2 worm cellular contexts compared by ENCODE assay signal in genomic region chrIII:13563583-13563982, ce11.
TF ChIP-seq lines count a peak whose summit lies in the region.

No protein-coding gene starts in this region.

TF ChIP-seq in whole organism, L4 larva, 104 proteins besides CTCF, POLR2A, EP300 and RAD21:
- TF ChIP-seq jun-1 (tag; optimal IDR thresholded peaks at IDR 0.05; lab: Kevin White, UChicago): no peak
- 0 out of 2 replicates have a peak, but pooled peaks have one; percentile 49 for TF ChIP-seq ctbp-1 (GFP tag; IDR thresholded peaks at IDR 0.05; lab: Robert Waterston, UW)
- TF ChIP-seq set-16 (GFP tag; IDR thresholded peaks at IDR 0.05; lab: Robert Waterston, UW): peak; percentile 84

TF ChIP-seq in whole organism, young adult, 124 proteins besides CTCF, POLR2A, EP300 and RAD21:
- no peak for TF ChIP-seq rpc-1 (optimal IDR thresholded peaks at IDR 0.05; lab: Kevin White, UChicago)
- TF ChIP-seq rpc-1 (tag; optimal IDR thresholded peaks at IDR 0.05; lab: Kevin White, UChicago): no peak
- no peak for TF ChIP-seq F39B2.1 (GFP tag; IDR thresholded peaks at IDR 0.05; lab: Robert Waterston, UW)
- TF ChIP-seq dox-1 (GFP tag; IDR thresholded peaks at IDR 0.05; lab: Robert Waterston, UW): no peak
- TF ChIP-seq bed-1 (GFP tag; IDR thresholded peaks at IDR 0.05; lab: Robert Waterston, UW): no peak
- TF ChIP-seq ceh-58 (GFP tag; IDR thresholded peaks at IDR 0.05; lab: Robert Waterston, UW): no peak
- no peak for TF ChIP-seq mcd-1 (GFP tag; IDR thresholded peaks at IDR 0.05; lab: Robert Waterston, UW)
- peak; percentile 86 for TF ChIP-seq zfh-2 (GFP tag; conservative IDR thresholded peaks at IDR 0.05; lab: Robert Waterston, UW)
- TF ChIP-seq egl-44 (GFP tag; IDR thresholded peaks at IDR 0.05; lab: Robert Waterston, UW): no peak
- TF ChIP-seq egrh-3 (GFP tag; IDR thresholded peaks at IDR 0.05; lab: Robert Waterston, UW): peak; percentile 26; the same call in 1 of the 2 replicates
- TF ChIP-seq sea-2 (GFP tag; IDR thresholded peaks at IDR 0.05; lab: Robert Waterston, UW): 0 out of 2 replicates have a peak, but pooled peaks have one; percentile 8
- no peak for TF ChIP-seq attf-6 (GFP tag; IDR thresholded peaks at IDR 0.05; lab: Robert Waterston, UW)
